Worm (Caenorhabditis elegans) whole organism, L4 larva: ENCODE data around the gene sru-30.

ENCODE experiments used
- ceh-62 ChIP-seq: sonication (generic microtip); optimal IDR thresholded peaks from 2 replicates; lab custom pipeline; 2017; ENCODE audit warnings: missing biosample characterization, missing genetic modification characterization
- daf-19 ChIP-seq: fragments of 200-800 bp; sonication (Bioruptor generic); conservative IDR thresholded peaks from 2 replicates; pipeline ENCODE4 v1.3.6; 2022; ENCODE audit warnings: missing genetic modification characterization, missing compliant biosample characterization
- hif-1 ChIP-seq, 2 experiments: sonication (generic microtip); optimal IDR thresholded peaks; 2 replicates each; lab custom pipeline; 2016 to 2017; ENCODE audit warnings: missing compliant biosample characterization in 2 of 2, missing genetic modification characterization in 2 of 2, missing genetic modification reagents in 2 of 2, missing genotype in 2 of 2, mild to moderate bottlenecking in 1 of 2
- lin-13 ChIP-seq: fragments of 150-350 bp; optimal IDR thresholded peaks from 2 replicates; lab custom pipeline; 2014; ENCODE audit warnings: missing biosample characterization, missing genetic modification reagents, missing genetic modification characterization
- mdt-29 ChIP-seq: fragments of 200-800 bp; sonication (Bioruptor generic); IDR thresholded peaks from 2 replicates; pipeline ENCODE4 v1.3.6; 2022; ENCODE audit warnings: missing genetic modification reagents, missing genetic modification characterization, missing compliant biosample characterization
- nhr-28 ChIP-seq: fragments of 150-350 bp; optimal IDR thresholded peaks from 2 replicates; lab custom pipeline; 2014; ENCODE audit warnings: missing biosample characterization, missing genetic modification characterization
- nhr-77 ChIP-seq: fragments of 150-350 bp; optimal IDR thresholded peaks from 2 replicates; lab custom pipeline; 2014; ENCODE audit warnings: missing biosample characterization, missing genetic modification characterization
- php-3 ChIP-seq: fragments of 200-800 bp; sonication (Bioruptor generic); IDR thresholded peaks from 2 replicates; pipeline ENCODE4 v1.3.6; 2022; ENCODE audit warnings: missing genetic modification reagents, missing genetic modification characterization, missing compliant biosample characterization
- unc-39 ChIP-seq: sonication (generic microtip); optimal IDR thresholded peaks from 2 replicates; lab custom pipeline; 2017; ENCODE audit warnings: missing biosample characterization, missing genetic modification characterization
- zfp-3 ChIP-seq: fragments of 200-800 bp; sonication (Bioruptor generic); conservative IDR thresholded peaks from 2 replicates; pipeline ENCODE4 v1.3.6; 2022; ENCODE audit warnings: missing genetic modification reagents, missing genetic modification characterization, missing compliant biosample characterization

ce11 chrV:9801965-9802364 lies 11.7 kb upstream of the sru-30 start, which contains the start of gene F46B6.10:
- TF ChIP-seq hif-1 (tag; optimal IDR thresholded peaks at IDR 0.05; lab: Kevin White, UChicago) (no peak), mdt-29 (GFP tag; lab: Robert Waterston, UW) (no peak), unc-39 (tag; lab: Kevin White, UChicago) (no peak), daf-19 (no peak), lin-13 (GFP tag; lab: Kevin White, UChicago) (no peak), zfp-3 (no peak), ceh-62 (no peak), nhr-28 (no peak), nhr-77 (tag; lab: Kevin White, UChicago) (no peak), php-3 (GFP tag; lab: Robert Waterston, UW) (no peak)
